Fruit fly (Drosophila melanogaster) whole organism, embryonic: ENCODE results near the gene GramD1B.

Experiments
- CG11085 ChIP-seq: fragments of 200-800 bp; sonication (Bioruptor generic); IDR thresholded peaks from 2 replicates; pipeline ENCODE4 v1.3.6; 2022; ENCODE audit warnings: missing biosample characterization, missing genetic modification characterization
- CG11456 ChIP-seq: fragments of 200-800 bp; sonication (Bioruptor generic); IDR thresholded peaks from 3 replicates; pipeline ENCODE4 v1.3.6; 2022; ENCODE audit warnings: missing biosample characterization, missing genetic modification characterization
- CG11695 ChIP-seq: fragments of 200-800 bp; sonication (Bioruptor generic); IDR thresholded peaks from 3 replicates; pipeline ENCODE4 v1.3.6; 2022; ENCODE audit warnings: missing biosample characterization, missing genetic modification characterization
- CG12942 ChIP-seq: fragments of 200-800 bp; sonication (Bioruptor generic); optimal IDR thresholded peaks from 3 replicates; lab custom pipeline; 2016; ENCODE audit warnings: missing biosample characterization, missing genetic modification characterization
- CG13775 ChIP-seq: fragments of 200-800 bp; sonication (Bioruptor generic); optimal IDR thresholded peaks from 3 replicates; lab custom pipeline; 2017; ENCODE audit warnings: missing biosample characterization, mild to moderate bottlenecking, missing genetic modification characterization
- CG13894 ChIP-seq: fragments of 200-800 bp; sonication (Bioruptor generic); optimal IDR thresholded peaks from 3 replicates; lab custom pipeline; 2018; ENCODE audit warnings: missing biosample characterization, mild to moderate bottlenecking, missing genetic modification characterization, moderate library complexity
- CG14014 ChIP-seq: fragments of 200-800 bp; sonication (Bioruptor generic); IDR thresholded peaks from 2 replicates; pipeline ENCODE4 v1.3.6; 2022; ENCODE audit warnings: missing biosample characterization, missing genetic modification characterization
- CG14050 ChIP-seq: fragments of 200-800 bp; sonication (Bioruptor generic); IDR thresholded peaks from 3 replicates; pipeline ENCODE4 v1.3.6; 2022; ENCODE audit warnings: missing biosample characterization, missing genetic modification characterization
- CG14860 ChIP-seq: fragments of 200-800 bp; sonication (Bioruptor generic); IDR thresholded peaks from 3 replicates; pipeline ENCODE4 v1.3.6; 2022; ENCODE audit warnings: missing biosample characterization, missing genetic modification characterization; ENCODE audit not compliant: partially characterized antibody
- CG15269 ChIP-seq: fragments of 200-800 bp; sonication (Bioruptor generic); optimal IDR thresholded peaks from 2 replicates; lab custom pipeline; 2018; ENCODE audit warnings: missing biosample characterization, mild to moderate bottlenecking, missing genetic modification characterization, moderate library complexity
- CG1529 ChIP-seq: fragments of 200-800 bp; sonication (Bioruptor generic); optimal IDR thresholded peaks from 3 replicates; lab custom pipeline; 2018; ENCODE audit warnings: missing biosample characterization, missing genetic modification characterization
- CG18262 ChIP-seq: fragments of 200-800 bp; optimal IDR thresholded peaks from 3 replicates; lab custom pipeline; 2019; ENCODE audit warnings: missing biosample characterization, mild to moderate bottlenecking, missing genetic modification characterization, moderate library complexity
- CG2712 ChIP-seq: fragments of 200-800 bp; optimal IDR thresholded peaks from 3 replicates; lab custom pipeline; 2019; ENCODE audit warnings: missing biosample characterization, mild to moderate bottlenecking, missing genetic modification characterization, moderate library complexity
- CG3407 ChIP-seq: fragments of 200-800 bp; sonication (Bioruptor generic); optimal IDR thresholded peaks from 2 replicates; lab custom pipeline; 2018; ENCODE audit warnings: missing biosample characterization, mild to moderate bottlenecking, missing genetic modification characterization
- CG43689 ChIP-seq: fragments of 200-800 bp; sonication (Bioruptor generic); IDR thresholded peaks from 2 replicates; pipeline ENCODE4 v1.3.6; 2022; ENCODE audit warnings: missing biosample characterization, missing genetic modification characterization
- CG6689 ChIP-seq: fragments of 200-800 bp; sonication (Bioruptor generic); IDR thresholded peaks from 2 replicates; pipeline ENCODE4 v1.3.6; 2022; ENCODE audit warnings: missing biosample characterization, missing genetic modification characterization
- CG7372 ChIP-seq: fragments of 200-800 bp; sonication (Bioruptor generic); IDR thresholded peaks from 2 replicates; pipeline ENCODE4 v1.3.6; 2022; ENCODE audit warnings: missing biosample characterization, missing genetic modification characterization
- CG7556 ChIP-seq: fragments of 200-800 bp; sonication (Bioruptor generic); optimal IDR thresholded peaks from 2 replicates; lab custom pipeline; 2017; ENCODE audit warnings: missing biosample characterization, mild to moderate bottlenecking, missing genetic modification characterization
- CG7745 ChIP-seq: fragments of 200-800 bp; sonication (Bioruptor generic); optimal IDR thresholded peaks from 2 replicates; lab custom pipeline; 2018; ENCODE audit warnings: missing biosample characterization, mild to moderate bottlenecking, missing genetic modification characterization, moderate library complexity
- CG7963 ChIP-seq: fragments of 200-800 bp; sonication (Bioruptor generic); IDR thresholded peaks from 3 replicates; pipeline ENCODE4 v1.3.6; 2022; ENCODE audit warnings: missing biosample characterization, missing genetic modification characterization; ENCODE audit not compliant: partially characterized antibody
- CG7987 ChIP-seq: fragments of 200-800 bp; sonication (Bioruptor generic); optimal IDR thresholded peaks from 2 replicates; lab custom pipeline; 2018; ENCODE audit warnings: missing biosample characterization, mild to moderate bottlenecking, missing genetic modification characterization, moderate library complexity
- Chrac-16 ChIP-seq: fragments of 200-800 bp; sonication (Bioruptor generic); optimal IDR thresholded peaks from 3 replicates; lab custom pipeline; 2016; ENCODE audit warnings: missing biosample characterization, missing genetic modification characterization
- Eip74EF ChIP-seq, 2 experiments: fragments of 200-800 bp in 1 of 2; fragments of >200 bp in 1 of 2; sonication (Bioruptor generic) in 1 of 2; optimal IDR thresholded peaks; 2 replicates each; lab custom pipeline; 2017 to 2019; ENCODE audit warnings: missing biosample characterization in 2 of 2, missing genetic modification characterization in 2 of 2, mild to moderate bottlenecking in 1 of 2, moderate library complexity in 1 of 2
- Ets65A ChIP-seq: fragments of 200-800 bp; sonication (Bioruptor generic); peaks from one replicate; lab custom pipeline; 2016; ENCODE audit warnings: missing biosample characterization, missing genetic modification characterization
- Gsc ChIP-seq: fragments of 200-800 bp; sonication (Bioruptor generic); IDR thresholded peaks from 2 replicates; pipeline ENCODE4 v1.3.6; 2022; ENCODE audit warnings: missing biosample characterization, missing genetic modification characterization
- HLH54F ChIP-seq: fragments of 200-800 bp; sonication (Bioruptor generic); optimal IDR thresholded peaks from 3 replicates; lab custom pipeline; 2016; ENCODE audit warnings: missing biosample characterization, missing genetic modification characterization
- YL-1 ChIP-seq: fragments of 200-800 bp; sonication (Bioruptor generic); optimal IDR thresholded peaks from 3 replicates; lab custom pipeline; 2017; ENCODE audit warnings: missing biosample characterization, mild to moderate bottlenecking, missing genetic modification characterization
- ab ChIP-seq: fragments of 200-800 bp; sonication (Bioruptor generic); optimal IDR thresholded peaks from 2 replicates; lab custom pipeline; 2016; ENCODE audit warnings: missing biosample characterization, missing genetic modification characterization
- ase ChIP-seq: fragments of 200-800 bp; sonication (Bioruptor generic); IDR thresholded peaks from 3 replicates; pipeline ENCODE4 v1.3.6; 2022; ENCODE audit warnings: missing biosample characterization, missing genetic modification characterization
- az2 ChIP-seq: fragments of 200-800 bp; sonication (Bioruptor generic); optimal IDR thresholded peaks from 3 replicates; lab custom pipeline; 2016; ENCODE audit warnings: missing biosample characterization, missing genetic modification characterization
- bowl ChIP-seq: fragments of 200-800 bp; sonication (Bioruptor generic); IDR thresholded peaks from 2 replicates; pipeline ENCODE4 v1.3.6; 2022; ENCODE audit warnings: missing biosample characterization, missing genetic modification characterization
- crp ChIP-seq, 2 experiments: fragments of 200-800 bp; sonication (Bioruptor generic); optimal IDR thresholded peaks; 2 replicates in 1 of 2; 3 replicates in 1 of 2; lab custom pipeline; 2017; ENCODE audit warnings: missing biosample characterization in 2 of 2, missing genetic modification characterization in 2 of 2, mild to moderate bottlenecking in 1 of 2, moderate library complexity in 1 of 2
- cwo ChIP-seq: fragments of 200-800 bp; sonication (Bioruptor generic); optimal IDR thresholded peaks from 3 replicates; lab custom pipeline; 2017; ENCODE audit warnings: missing biosample characterization, missing genetic modification characterization, mild to moderate bottlenecking, moderate library complexity, missing genetic modification reagents
- eyg ChIP-seq: fragments of 200-800 bp; sonication (Bioruptor generic); optimal IDR thresholded peaks from 3 replicates; lab custom pipeline; 2016; ENCODE audit warnings: missing biosample characterization, missing genetic modification characterization
- ftz-f1 ChIP-seq: fragments of 200-800 bp; sonication (Bioruptor generic); optimal IDR thresholded peaks from 2 replicates; lab custom pipeline; 2016; ENCODE audit warnings: missing biosample characterization, missing genetic modification characterization
- ind ChIP-seq: fragments of 200-800 bp; sonication (Bioruptor generic); optimal IDR thresholded peaks from 3 replicates; lab custom pipeline; 2016; ENCODE audit warnings: missing biosample characterization, missing genetic modification characterization
- kni ChIP-seq: fragments of 200-800 bp; sonication (Bioruptor generic); optimal IDR thresholded peaks from 3 replicates; lab custom pipeline; 2017; ENCODE audit warnings: mild to moderate bottlenecking, missing biosample characterization, missing genetic modification reagents, missing genetic modification characterization
- lilli ChIP-seq: fragments of 200-800 bp; sonication (Bioruptor generic); optimal IDR thresholded peaks from 3 replicates; lab custom pipeline; 2016; ENCODE audit warnings: missing biosample characterization, missing genetic modification characterization
- pho ChIP-seq: fragments of 200-800 bp; sonication (Bioruptor generic); optimal IDR thresholded peaks from 2 replicates; lab custom pipeline; 2016; ENCODE audit warnings: missing biosample characterization, missing genetic modification characterization
- psq ChIP-seq: fragments of 200-800 bp; sonication (Bioruptor generic); optimal IDR thresholded peaks from 2 replicates; lab custom pipeline; 2017; ENCODE audit warnings: missing biosample characterization, missing genetic modification characterization
- rib ChIP-seq: fragments of 200-800 bp; sonication (Bioruptor generic); IDR thresholded peaks from 2 replicates; pipeline ENCODE4 v1.3.6; 2022; ENCODE audit warnings: missing biosample characterization, missing genetic modification characterization
- row ChIP-seq: fragments of 200-800 bp; sonication (Bioruptor generic); IDR thresholded peaks from 3 replicates; pipeline ENCODE4 v1.3.6; 2022; ENCODE audit warnings: missing biosample characterization, missing genetic modification characterization
- scrt ChIP-seq: fragments of 200-800 bp; sonication (Bioruptor generic); optimal IDR thresholded peaks from 2 replicates; lab custom pipeline; 2018; ENCODE audit warnings: missing biosample characterization, mild to moderate bottlenecking, missing genetic modification characterization, moderate library complexity
- sqz ChIP-seq: fragments of 200-800 bp; sonication (Bioruptor generic); optimal IDR thresholded peaks from 3 replicates; lab custom pipeline; 2018; ENCODE audit warnings: missing biosample characterization, mild to moderate bottlenecking, missing genetic modification characterization
- ssp ChIP-seq: fragments of 200-800 bp; sonication (Bioruptor generic); IDR thresholded peaks from 2 replicates; pipeline ENCODE4 v1.3.6; 2022; ENCODE audit warnings: missing biosample characterization, missing genetic modification characterization
- vnd ChIP-seq: fragments of 200-800 bp; sonication (Bioruptor generic); IDR thresholded peaks from 3 replicates; pipeline ENCODE4 v1.3.6; 2022; ENCODE audit warnings: missing biosample characterization, missing genetic modification characterization; ENCODE audit not compliant: partially characterized antibody
- wor ChIP-seq: fragments of 200-800 bp; sonication (Bioruptor generic); IDR thresholded peaks from 2 replicates; pipeline ENCODE4 v1.3.6; 2022; ENCODE audit warnings: missing biosample characterization, missing genetic modification characterization
- yki ChIP-seq: fragments of >200 bp; optimal IDR thresholded peaks from 3 replicates; lab custom pipeline; 2018

GramD1B gene

DNA sequence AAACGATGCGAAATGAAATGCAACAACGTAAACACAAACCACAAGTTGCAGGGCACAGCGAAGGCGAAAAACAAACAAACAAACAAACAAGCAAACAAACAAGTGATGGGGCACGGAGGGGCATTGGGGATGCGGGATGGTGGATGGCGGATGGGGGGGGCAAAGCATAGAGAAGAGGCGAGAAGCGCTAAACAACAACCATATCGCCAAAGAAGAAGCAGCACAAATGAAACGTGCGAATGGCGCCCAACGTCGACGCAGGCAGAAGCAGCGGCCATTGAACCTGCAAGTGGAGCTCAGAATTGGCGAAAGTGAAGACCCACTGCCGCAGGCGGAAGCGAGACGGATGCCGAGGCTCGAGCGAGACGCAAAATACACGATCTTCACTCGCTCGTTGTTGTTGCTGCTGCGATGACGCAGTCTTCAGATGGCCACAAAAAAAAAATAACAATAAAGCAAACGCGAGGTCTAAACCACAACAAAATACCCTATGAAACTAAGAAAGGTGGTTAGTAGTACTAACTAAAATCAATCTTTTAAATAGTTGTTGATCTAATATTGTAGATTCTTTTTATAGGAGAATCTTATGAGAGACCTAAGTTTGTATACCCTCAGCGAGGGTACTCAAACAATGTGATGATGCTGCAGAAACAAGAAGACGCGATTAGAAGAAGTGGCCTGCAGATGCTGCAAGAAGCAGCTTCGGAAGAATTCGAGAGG is 27.2 kb downstream of the GramD1B start (continued):
- no peak for TF ChIP-seq Gsc (GFP tag; lab: Robert Waterston, UW)
- peak; percentile 1 for TF ChIP-seq CG18262 (tag; lab: Kevin White, UChicago)
- TF ChIP-seq sqz (GFP tag; lab: Kevin White, UChicago): peak; percentile 58
- TF ChIP-seq CG7556 (GFP tag; lab: Kevin White, UChicago): no peak
- TF ChIP-seq Chrac-16 (GFP tag; lab: Kevin White, UChicago): no peak
- peak; percentile 11 for TF ChIP-seq CG3407 (GFP tag; lab: Kevin White, UChicago)
- TF ChIP-seq CG12942 (GFP tag; lab: Kevin White, UChicago): no peak
- TF ChIP-seq ssp (GFP tag; lab: Robert Waterston, UW): no peak
- TF ChIP-seq lilli (GFP tag; lab: Kevin White, UChicago): no peak
- no peak for TF ChIP-seq CG7745 (tag; lab: Kevin White, UChicago)
- no peak for TF ChIP-seq ftz-f1 (GFP tag; lab: Kevin White, UChicago)
- TF ChIP-seq CG14860 (GFP tag; lab: Robert Waterston, UW): no peak
- peak; percentile 59 for TF ChIP-seq psq (GFP tag; lab: Kevin White, UChicago)
- TF ChIP-seq CG13775 (GFP tag; lab: Kevin White, UChicago): no peak
- no peak for TF ChIP-seq pho (GFP tag; lab: Kevin White, UChicago)
- peak; percentile 68 for TF ChIP-seq Ets65A
- TF ChIP-seq wor (GFP tag; lab: Robert Waterston, UW): no peak
- peak; percentile 14 for TF ChIP-seq az2
- 0 out of 3 replicates have a peak, but pooled peaks have one; percentile 5 for TF ChIP-seq CG11456 (GFP tag; lab: Robert Waterston, UW)
- no peak for TF ChIP-seq scrt (GFP tag; lab: Kevin White, UChicago)
- no peak for TF ChIP-seq vnd (GFP tag; lab: Robert Waterston, UW)
- peak; percentile 52 for TF ChIP-seq cwo
- TF ChIP-seq CG7987: no peak
- no peak for TF ChIP-seq CG11085 (GFP tag; lab: Robert Waterston, UW)
- TF ChIP-seq crp (GFP tag; optimal IDR thresholded peaks at IDR 0.05; lab: Kevin White, UChicago): no peak

- TF ChIP-seq CG11695: no peak
- TF ChIP-seq CG7372 (GFP tag; lab: Robert Waterston, UW): peak; percentile 55
These were observed 30.8 kb downstream of the GramD1B start for dm6 chr2L:3342369-3342768.

DNA sequence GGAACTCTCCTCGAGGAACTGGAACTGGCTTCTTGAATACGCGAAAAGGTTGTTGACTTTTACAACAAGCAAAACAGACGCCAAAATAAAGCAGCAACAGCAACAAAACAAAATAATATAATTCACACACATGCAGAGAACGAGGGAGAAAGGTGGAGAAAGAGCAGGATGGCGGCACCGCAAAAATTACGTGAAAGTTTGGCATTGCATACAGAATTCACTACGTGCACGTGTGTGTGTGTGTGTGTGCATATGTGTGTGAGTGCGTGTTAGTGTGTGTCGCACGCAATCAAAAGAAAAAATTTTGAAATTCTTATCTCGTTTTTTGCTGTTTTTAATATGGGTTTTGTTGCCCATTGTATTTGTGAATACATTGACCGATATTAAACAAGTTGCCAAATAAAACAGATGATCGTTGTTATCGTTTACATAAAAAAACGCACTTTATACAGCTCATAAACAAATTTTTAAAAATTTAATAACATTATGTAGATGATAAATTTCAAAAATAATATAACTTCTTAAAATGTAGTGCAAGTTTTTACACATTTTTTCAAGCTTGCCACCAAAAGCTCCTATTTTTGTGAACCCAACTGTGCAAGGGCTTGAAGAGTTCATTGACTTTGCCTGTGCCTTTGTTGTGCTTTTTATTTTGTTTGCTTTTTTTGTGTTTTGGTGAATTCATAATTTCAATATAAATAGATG is 31.8 kb downstream of the GramD1B start:
- no peak for TF ChIP-seq CG43689
- no peak for TF ChIP-seq CG7963
- no peak for TF ChIP-seq kni (GFP tag; lab: Kevin White, UChicago)
- TF ChIP-seq CG14014 (GFP tag; lab: Robert Waterston, UW): no peak
- no peak for TF ChIP-seq rib
- TF ChIP-seq CG2712 (tag; lab: Kevin White, UChicago): peak; percentile 30
- TF ChIP-seq row: no peak
- no peak for TF ChIP-seq eyg
- TF ChIP-seq CG14050: no peak
- no peak for TF ChIP-seq CG15269
- no peak for TF ChIP-seq CG13894
- TF ChIP-seq bowl (GFP tag; lab: Robert Waterston, UW): no peak
- no peak for TF ChIP-seq ase (GFP tag; lab: Robert Waterston, UW)
- no peak for TF ChIP-seq CG1529 (GFP tag; lab: Kevin White, UChicago)
- TF ChIP-seq yki: no peak
- no peak for TF ChIP-seq HLH54F (GFP tag; lab: Kevin White, UChicago)
- no peak for TF ChIP-seq ab (GFP tag; lab: Kevin White, UChicago)
- 0 out of 2 replicates have a peak, but pooled peaks have one; percentile 14 for TF ChIP-seq CG6689 (GFP tag; lab: Robert Waterston, UW)
- TF ChIP-seq YL-1 (GFP tag; lab: Kevin White, UChicago): no peak
- no peak for TF ChIP-seq Eip74EF (GFP tag; optimal IDR thresholded peaks at IDR 0.05; lab: Kevin White, UChicago)
- TF ChIP-seq ind (GFP tag; lab: Kevin White, UChicago): peak; percentile 5
